Fruit fly (Drosophila melanogaster) whole organism, prepupa: ENCODE results near the gene CG32815.

Experiments used
- CG10631 ChIP-seq: fragments of 200-800 bp; sonication (Bioruptor generic); optimal IDR thresholded peaks from 2 replicates; lab custom pipeline; 2016; ENCODE audit warnings: missing biosample characterization, missing genetic modification characterization
- CG10669 ChIP-seq: fragments of 200-800 bp; sonication (Bioruptor generic); optimal IDR thresholded peaks from 3 replicates; lab custom pipeline; 2018; ENCODE audit warnings: missing biosample characterization, mild to moderate bottlenecking, missing genetic modification characterization, moderate library complexity
- CG11294 ChIP-seq: fragments of 200-800 bp; sonication (Bioruptor generic); IDR thresholded peaks from 2 replicates; pipeline ENCODE4 v1.3.6; 2022; ENCODE audit warnings: missing biosample characterization, missing genetic modification characterization
- CG11762 ChIP-seq: fragments of 200-800 bp; sonication (Bioruptor generic); optimal IDR thresholded peaks from 3 replicates; lab custom pipeline; 2016; ENCODE audit warnings: missing biosample characterization, missing genetic modification characterization; ENCODE audit not compliant: insufficient read depth
- CG11902 ChIP-seq: fragments of 200-800 bp; sonication (Bioruptor generic); optimal IDR thresholded peaks from 3 replicates; lab custom pipeline; 2016; ENCODE audit warnings: missing biosample characterization, missing genetic modification characterization
- CG15336 ChIP-seq: fragments of 200-800 bp; sonication (Bioruptor generic); IDR thresholded peaks from 2 replicates; pipeline ENCODE4 v1.3.6; 2022; ENCODE audit warnings: missing biosample characterization, missing genetic modification characterization
- CG1621 ChIP-seq: fragments of 200-800 bp; sonication (Bioruptor generic); optimal IDR thresholded peaks from 3 replicates; lab custom pipeline; 2018; ENCODE audit warnings: missing biosample characterization, mild to moderate bottlenecking, missing genetic modification characterization
- CG16779 ChIP-seq: fragments of 200-800 bp; sonication (Bioruptor generic); optimal IDR thresholded peaks from 3 replicates; lab custom pipeline; 2017; ENCODE audit warnings: missing biosample characterization, mild to moderate bottlenecking, missing genetic modification characterization
- CG3032 ChIP-seq: fragments of 200-800 bp; optimal IDR thresholded peaks from 2 replicates; lab custom pipeline; 2019; ENCODE audit warnings: missing biosample characterization, mild to moderate bottlenecking, missing genetic modification characterization, moderate library complexity
- CG31627 ChIP-seq: fragments of 200-800 bp; sonication (Bioruptor generic); optimal IDR thresholded peaks from 3 replicates; lab custom pipeline; 2016; ENCODE audit warnings: missing biosample characterization, missing genetic modification characterization
- CG32006 ChIP-seq: fragments of 200-800 bp; sonication (Bioruptor generic); optimal IDR thresholded peaks from 3 replicates; lab custom pipeline; 2017; ENCODE audit warnings: missing biosample characterization, mild to moderate bottlenecking, missing genetic modification characterization
- CG34406 ChIP-seq: fragments of 200-800 bp; sonication (Bioruptor generic); optimal IDR thresholded peaks from 3 replicates; lab custom pipeline; 2016; ENCODE audit warnings: missing biosample characterization, missing genetic modification characterization
- CG3919 ChIP-seq: fragments of 200-800 bp; sonication (Bioruptor generic); optimal IDR thresholded peaks from 3 replicates; lab custom pipeline; 2016; ENCODE audit warnings: missing biosample characterization, missing genetic modification characterization
- CG6276 ChIP-seq: fragments of 200-800 bp; sonication (Bioruptor generic); optimal IDR thresholded peaks from 2 replicates; lab custom pipeline; 2017; ENCODE audit warnings: missing biosample characterization, mild to moderate bottlenecking, missing genetic modification characterization
- CG6808 ChIP-seq: fragments of 200-800 bp; sonication (Bioruptor generic); optimal IDR thresholded peaks from 3 replicates; lab custom pipeline; 2017; ENCODE audit warnings: missing biosample characterization, missing genetic modification characterization, mild to moderate bottlenecking, moderate library complexity, missing genetic modification reagents
- CG6854 ChIP-seq: fragments of 200-800 bp; sonication (Bioruptor generic); optimal IDR thresholded peaks from 2 replicates; lab custom pipeline; 2017; ENCODE audit warnings: missing biosample characterization, mild to moderate bottlenecking, missing genetic modification characterization
- CG7368 ChIP-seq: fragments of 200-800 bp; sonication (Bioruptor generic); optimal IDR thresholded peaks from 3 replicates; lab custom pipeline; 2016; ENCODE audit warnings: missing biosample characterization, missing genetic modification characterization
- CG8119 ChIP-seq: fragments of 200-800 bp; sonication (Bioruptor generic); IDR thresholded peaks from 3 replicates; pipeline ENCODE4 v1.3.6; 2022; ENCODE audit warnings: missing biosample characterization, missing genetic modification characterization
- CG8319 ChIP-seq: fragments of 200-800 bp; sonication (Bioruptor generic); optimal IDR thresholded peaks from 3 replicates; lab custom pipeline; 2016; ENCODE audit warnings: missing biosample characterization, missing genetic modification characterization
- Eip75B ChIP-seq: fragments of 200-800 bp; sonication (Bioruptor generic); optimal IDR thresholded peaks from 3 replicates; lab custom pipeline; 2016; ENCODE audit warnings: missing biosample characterization, missing genetic modification characterization
- Eip78C ChIP-seq: fragments of 200-800 bp; sonication (Bioruptor generic); peaks from one replicate; lab custom pipeline; 2016; ENCODE audit warnings: missing biosample characterization, missing genetic modification characterization
- Eip93F ChIP-seq: fragments of 200-800 bp; sonication (Bioruptor generic); optimal IDR thresholded peaks from 2 replicates; lab custom pipeline; 2016; ENCODE audit warnings: missing biosample characterization, mild to moderate bottlenecking, missing genetic modification characterization
- Ets21C ChIP-seq: fragments of 200-800 bp; sonication (Bioruptor generic); optimal IDR thresholded peaks from 3 replicates; lab custom pipeline; 2016; ENCODE audit warnings: missing biosample characterization, missing genetic modification characterization
- Hr38 ChIP-seq: sonication (Bioruptor generic); optimal IDR thresholded peaks from 2 replicates; lab custom pipeline; 2016; ENCODE audit warnings: missing biosample characterization, missing genetic modification characterization
- Lpt ChIP-seq: fragments of 200-800 bp; sonication (Bioruptor generic); optimal IDR thresholded peaks from 3 replicates; lab custom pipeline; 2016; ENCODE audit warnings: missing biosample characterization, missing genetic modification characterization
- Met ChIP-seq: fragments of 200-800 bp; sonication (Bioruptor generic); optimal IDR thresholded peaks from 3 replicates; lab custom pipeline; 2016; ENCODE audit warnings: missing biosample characterization, missing genetic modification characterization
- OdsH ChIP-seq: fragments of 200-800 bp; sonication (Bioruptor generic); optimal IDR thresholded peaks from 3 replicates; lab custom pipeline; 2016; ENCODE audit warnings: missing biosample characterization, missing genetic modification characterization
- Smox ChIP-seq: fragments of 200-800 bp; sonication (Bioruptor generic); optimal IDR thresholded peaks from 3 replicates; lab custom pipeline; 2016; ENCODE audit warnings: missing biosample characterization, missing genetic modification characterization
- Sox14 ChIP-seq: fragments of 200-800 bp; sonication (Bioruptor generic); optimal IDR thresholded peaks from 3 replicates; lab custom pipeline; 2016; ENCODE audit warnings: missing biosample characterization, missing genetic modification characterization
- achi ChIP-seq: fragments of 200-800 bp; sonication (Bioruptor generic); optimal IDR thresholded peaks from 3 replicates; lab custom pipeline; 2016; ENCODE audit warnings: missing biosample characterization, missing genetic modification characterization
- acj6 ChIP-seq: fragments of 200-800 bp; sonication (Bioruptor generic); optimal IDR thresholded peaks from 3 replicates; lab custom pipeline; 2016; ENCODE audit warnings: missing biosample characterization, missing genetic modification characterization
- dac ChIP-seq: fragments of 200-800 bp; sonication (Bioruptor generic); optimal IDR thresholded peaks from 2 replicates; lab custom pipeline; 2017; ENCODE audit warnings: missing biosample characterization, mild to moderate bottlenecking, missing genetic modification characterization
- dsx ChIP-seq: fragments of 200-800 bp; optimal IDR thresholded peaks from 3 replicates; lab custom pipeline; 2019; ENCODE audit warnings: missing biosample characterization, mild to moderate bottlenecking, missing genetic modification characterization, moderate library complexity; ENCODE audit not compliant: poor library complexity, severe bottlenecking
- eg ChIP-seq: fragments of 200-800 bp; sonication (Bioruptor generic); IDR thresholded peaks from 3 replicates; pipeline ENCODE4 v1.3.6; 2022; ENCODE audit warnings: missing biosample characterization, missing genetic modification characterization
- esn ChIP-seq: fragments of 200-800 bp; sonication (Bioruptor generic); optimal IDR thresholded peaks from 2 replicates; lab custom pipeline; 2016; ENCODE audit warnings: missing biosample characterization, mild to moderate bottlenecking, missing genetic modification characterization, moderate library complexity
- fd59A ChIP-seq: fragments of 200-800 bp; sonication (Bioruptor generic); optimal IDR thresholded peaks from 2 replicates; lab custom pipeline; 2017; ENCODE audit warnings: missing biosample characterization, mild to moderate bottlenecking, missing genetic modification characterization, missing genetic modification reagents
- fd85E ChIP-seq: fragments of 200-800 bp; sonication (Bioruptor generic); optimal IDR thresholded peaks from 3 replicates; lab custom pipeline; 2016; ENCODE audit warnings: missing biosample characterization, missing genetic modification characterization
- fkh ChIP-seq: fragments of 200-800 bp; sonication (Bioruptor generic); optimal IDR thresholded peaks from 3 replicates; lab custom pipeline; 2017; ENCODE audit warnings: missing biosample characterization, mild to moderate bottlenecking, missing genetic modification characterization, moderate library complexity
- lz ChIP-seq: fragments of 200-800 bp; sonication (Bioruptor generic); optimal IDR thresholded peaks from 3 replicates; lab custom pipeline; 2016; ENCODE audit warnings: missing biosample characterization, missing genetic modification characterization
- net ChIP-seq: fragments of 200-800 bp; sonication (Bioruptor generic); optimal IDR thresholded peaks from 3 replicates; lab custom pipeline; 2016; ENCODE audit warnings: missing biosample characterization, missing genetic modification characterization
- pdm3 ChIP-seq: fragments of 200-800 bp; sonication (Bioruptor generic); optimal IDR thresholded peaks from 3 replicates; lab custom pipeline; 2016; ENCODE audit warnings: missing biosample characterization, missing genetic modification characterization
- spab ChIP-seq: fragments of 200-800 bp; sonication (Bioruptor generic); optimal IDR thresholded peaks from 2 replicates; lab custom pipeline; 2017; ENCODE audit warnings: missing biosample characterization, mild to moderate bottlenecking, missing genetic modification characterization, missing genetic modification reagents
- svp ChIP-seq: fragments of 200-800 bp; sonication (Bioruptor generic); peaks from one replicate; lab custom pipeline; 2016; ENCODE audit warnings: missing biosample characterization, missing genetic modification characterization

The CG32815 gene

dm6 chrX:930048-930800 lies 2.0 kb upstream of the CG32815 start, which contains the start of gene CG3708:
CG3708 (minus strand) TSS chrX:930098.
- TF ChIP-seq svp (no peak), CG11762 (GFP tag; lab: Kevin White, UChicago) (no peak), acj6 (no peak), CG8319 (GFP tag; lab: Kevin White, UChicago) (no peak), dsx (no peak), CG32006 (GFP tag; lab: Kevin White, UChicago) (no peak), Eip75B (no peak), CG3919 (no peak)

dm6 chrX:932859-933258 lies 593 bp downstream of the CG32815 start:
- no peak for TF ChIP-seq Smox
- TF ChIP-seq Hr38 (GFP tag; lab: Kevin White, UChicago) = no peak
- no peak for TF ChIP-seq pdm3 (GFP tag; lab: Kevin White, UChicago)
- TF ChIP-seq CG10631 (GFP tag; lab: Kevin White, UChicago) = no peak

DNA sequence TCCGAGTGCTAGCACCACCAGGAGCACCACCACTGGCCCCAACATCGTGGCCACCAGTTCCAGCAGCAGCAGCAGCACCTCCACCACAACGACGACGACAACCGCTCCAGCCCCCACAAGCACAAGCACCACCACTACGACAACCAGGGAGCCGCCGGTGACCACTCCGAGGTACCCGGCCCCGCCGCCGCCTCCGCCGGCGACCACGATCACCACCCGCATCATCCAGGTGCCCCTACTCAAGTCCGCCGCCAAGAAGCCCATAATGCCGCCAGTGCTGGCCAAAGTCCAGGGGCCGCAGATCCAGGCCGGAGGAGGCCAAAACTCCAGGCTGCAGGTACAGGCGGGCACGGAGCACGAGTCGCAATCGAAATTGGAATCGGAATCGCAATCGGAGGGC lies 1.7 kb downstream of the CG32815 start:
- TF ChIP-seq CG6276 = no peak
- TF ChIP-seq Sox14 = no peak
- TF ChIP-seq CG8119 (GFP tag; lab: Robert Waterston, UW) = no peak
- TF ChIP-seq CG34406 (GFP tag; lab: Kevin White, UChicago) = no peak
- no peak for TF ChIP-seq CG10669 (GFP tag; lab: Kevin White, UChicago)
- no peak for TF ChIP-seq Smox
- TF ChIP-seq net (GFP tag; lab: Kevin White, UChicago) = no peak
- TF ChIP-seq Lpt (GFP tag; lab: Kevin White, UChicago) = no peak
- TF ChIP-seq CG1621 (tag; lab: Kevin White, UChicago) = no peak
- no peak for TF ChIP-seq svp
- TF ChIP-seq eg = no peak
- TF ChIP-seq Eip78C (GFP tag; lab: Kevin White, UChicago) = no peak
- no peak for TF ChIP-seq dsx
- no peak for TF ChIP-seq CG7368 (GFP tag; lab: Kevin White, UChicago)
- TF ChIP-seq Met (GFP tag; lab: Kevin White, UChicago) = no peak

DNA sequence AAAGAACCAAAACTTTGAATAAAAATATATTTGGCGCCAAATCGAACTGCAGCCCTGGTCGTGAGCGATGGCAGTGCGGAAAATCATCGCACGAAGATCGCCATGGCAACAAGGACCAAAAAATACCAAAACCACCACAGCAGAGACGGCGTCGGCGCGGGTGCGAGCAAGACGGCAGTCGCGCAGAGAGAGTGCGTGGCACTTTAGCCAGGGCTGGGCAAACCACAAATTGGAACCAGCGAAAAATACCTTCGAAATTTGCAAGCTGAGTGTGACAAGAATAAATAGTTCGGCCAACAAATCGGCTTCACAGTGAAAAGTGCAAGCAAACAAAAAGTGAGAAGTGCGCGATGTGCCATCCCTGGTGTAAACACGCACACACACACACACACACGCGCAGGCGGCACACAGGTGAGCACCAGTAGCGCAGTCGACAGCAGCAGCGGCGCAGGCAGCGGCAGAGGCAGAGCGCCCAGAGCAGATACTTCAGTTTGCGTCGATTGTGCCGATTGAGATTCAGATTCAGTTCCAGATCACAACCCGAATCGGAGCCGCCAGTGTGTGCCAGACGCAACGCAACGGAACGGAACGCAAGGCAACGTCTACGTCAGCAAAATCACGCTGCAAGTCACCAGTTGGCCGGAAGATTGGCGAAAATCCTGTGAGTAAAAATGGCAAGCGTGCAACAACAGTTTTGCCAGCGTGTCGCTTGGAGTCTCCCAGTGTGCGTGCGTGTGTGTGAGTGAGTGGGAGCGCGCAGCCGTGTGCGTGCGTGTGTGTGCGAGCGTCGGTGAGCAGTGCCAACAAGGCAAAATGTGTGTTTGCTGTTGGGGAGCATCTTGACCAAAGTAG lies 3.0 kb downstream of the CG32815 start, which contains the start of gene TRAM:
TRAM (plus strand) TSS at position 184 of the 852 bp plus-strand sequence.
- peak; percentile 97 for TF ChIP-seq pdm3 (GFP tag; lab: Kevin White, UChicago)
- TF ChIP-seq CG3032 (tag; lab: Kevin White, UChicago) = peak; percentile 97
- peak; percentile 99 for TF ChIP-seq CG8119 (GFP tag; lab: Robert Waterston, UW)
- TF ChIP-seq CG8319 (GFP tag; lab: Kevin White, UChicago) = peak; percentile 94
- peak; percentile 99 for TF ChIP-seq dac (GFP tag; lab: Kevin White, UChicago)
- TF ChIP-seq dsx = peak; percentile 94
- peak; percentile 97 for TF ChIP-seq Met (GFP tag; lab: Kevin White, UChicago)
- peak; percentile 98 for TF ChIP-seq CG11294 (GFP tag; lab: Robert Waterston, UW)
- TF ChIP-seq Eip93F (GFP tag; lab: Kevin White, UChicago) = peak; percentile 88
- peak; percentile 95 for TF ChIP-seq Ets21C
- peak; percentile 96 for TF ChIP-seq CG1621 (tag; lab: Kevin White, UChicago)
- peak; percentile 96 for TF ChIP-seq CG16779 (tag; lab: Kevin White, UChicago)
- TF ChIP-seq CG10669 (GFP tag; lab: Kevin White, UChicago) = peak; percentile 98
- peak; percentile 97 for TF ChIP-seq CG6808 (GFP tag; lab: Kevin White, UChicago)
- peak; percentile 98 for TF ChIP-seq fd59A
- peak; percentile 95 for TF ChIP-seq fd85E (GFP tag; lab: Kevin White, UChicago)
- peak; percentile 98 for TF ChIP-seq lz (GFP tag; lab: Kevin White, UChicago)
- peak; percentile 96 for TF ChIP-seq spab (GFP tag; lab: Kevin White, UChicago)
- peak; percentile 97 for TF ChIP-seq esn (GFP tag; lab: Kevin White, UChicago)
- TF ChIP-seq CG10631 (GFP tag; lab: Kevin White, UChicago) = peak; percentile 98
- TF ChIP-seq fkh (GFP tag; lab: Kevin White, UChicago) = peak; percentile 98
- peak; percentile 98 for TF ChIP-seq CG6276
- TF ChIP-seq achi (GFP tag; lab: Kevin White, UChicago) = peak; percentile 97
- TF ChIP-seq CG31627 (GFP tag; lab: Kevin White, UChicago) = peak; percentile 97
- peak; percentile 99 for TF ChIP-seq CG15336 (GFP tag; lab: Robert Waterston, UW)
- peak; percentile 96 for TF ChIP-seq CG11902 (GFP tag; lab: Kevin White, UChicago)
- peak; percentile 95 for TF ChIP-seq CG6854
- peak; percentile 97 for TF ChIP-seq OdsH
